Worm (Caenorhabditis elegans): Measurements from ENCODE around the gene ZK1067.3.

DNA sequence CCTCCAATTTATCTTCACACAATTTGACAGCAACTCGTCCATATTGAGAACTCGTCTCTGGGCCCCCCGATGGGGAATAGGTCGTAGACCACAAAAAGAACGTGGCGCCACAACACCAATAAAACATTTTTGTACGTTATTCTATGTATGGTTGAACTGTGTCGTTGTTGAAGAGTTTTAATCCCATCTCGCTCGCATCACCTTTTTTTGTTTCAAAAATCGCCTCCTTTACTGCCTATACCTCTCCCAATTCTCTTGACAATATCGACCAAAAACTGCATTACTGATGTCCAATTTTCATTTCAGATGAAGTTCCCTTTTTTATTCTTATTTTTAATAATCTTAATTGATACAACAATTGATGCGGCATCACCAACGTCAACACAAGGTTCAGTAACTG lies 25.9 kb upstream of the ZK1067.3 start, which contains the start of gene let-23:
- TF ChIP-seq fkh-10 (GFP tag; optimal IDR thresholded peaks at IDR 0.05): no peak
- TF ChIP-seq nhr-12 (tag; optimal IDR thresholded peaks at IDR 0.05): no peak

All from whole organism, L1 larva.